Worm (Caenorhabditis elegans) whole organism, L1 larva: Measurements from ENCODE around the gene clec-52.

Experiments
- C04F5.9 ChIP-seq: sonication (generic microtip); optimal IDR thresholded peaks from 2 replicates; lab custom pipeline; 2016; ENCODE audit warnings: missing genetic modification characterization, missing compliant biosample characterization
- C34B4.2 ChIP-seq: sonication (generic microtip); optimal IDR thresholded peaks from 2 replicates; lab custom pipeline; 2017; ENCODE audit warnings: mild to moderate bottlenecking, missing genetic modification characterization, missing compliant biosample characterization
- F16B12.6 ChIP-seq: fragments of 150-350 bp; optimal IDR thresholded peaks from 2 replicates; lab custom pipeline; 2014; ENCODE audit warnings: missing biosample characterization, missing genetic modification characterization
- aha-1 ChIP-seq: fragments of 150-350 bp; optimal IDR thresholded peaks from 2 replicates; lab custom pipeline; 2014; ENCODE audit warnings: missing biosample characterization, missing genetic modification characterization
- ama-1 ChIP-seq: fragments of 150-350 bp; optimal IDR thresholded peaks from 2 replicates; lab custom pipeline; 2014
- ceh-82 ChIP-seq, 3 experiments: fragments of 150-350 bp in 1 of 3; sonication (generic microtip) in 2 of 3; optimal IDR thresholded peaks; 2 replicates each; lab custom pipeline; 2014 to 2017; ENCODE audit warnings: missing biosample characterization in 3 of 3, missing genetic modification characterization in 3 of 3
- ceh-88 ChIP-seq: fragments of 200-800 bp; sonication (Bioruptor generic); IDR thresholded peaks from 2 replicates; pipeline ENCODE4 v1.3.6; 2022; ENCODE audit warnings: missing genetic modification characterization, missing compliant biosample characterization
- ces-1 ChIP-seq: fragments of 150-350 bp; optimal IDR thresholded peaks from 2 replicates; lab custom pipeline; 2014; ENCODE audit warnings: missing biosample characterization, missing genetic modification reagents, missing genetic modification characterization
- dsc-1 ChIP-seq: sonication (generic microtip); optimal IDR thresholded peaks from 2 replicates; lab custom pipeline; 2016; ENCODE audit warnings: mild to moderate bottlenecking, missing genetic modification characterization, missing compliant biosample characterization
- efl-1 ChIP-seq, 4 experiments: fragments of 150-350 bp; optimal IDR thresholded peaks in 3 of 4; peaks in 1 of 4; 1 replicate in 1 of 4; 2 replicates in 3 of 4; lab custom pipeline; 2014; ENCODE audit warnings: missing biosample characterization in 2 of 4, missing genetic modification characterization in 2 of 4, missing genetic modification reagents in 2 of 4
- efl-3 ChIP-seq: fragments of 200-800 bp; sonication (Bioruptor generic); optimal IDR thresholded peaks from 2 replicates; lab custom pipeline; 2018; ENCODE audit warnings: mild to moderate bottlenecking, missing genetic modification characterization, missing compliant biosample characterization
- egl-13 ChIP-seq: sonication (generic microtip); optimal IDR thresholded peaks from 2 replicates; lab custom pipeline; 2016; ENCODE audit warnings: missing genotype, missing genetic modification reagents, missing genetic modification characterization, missing compliant biosample characterization
- elt-2 ChIP-seq: sonication (generic microtip); optimal IDR thresholded peaks from 2 replicates; lab custom pipeline; 2016; ENCODE audit warnings: missing genetic modification characterization, mild to moderate bottlenecking, inconsistent platforms, missing compliant biosample characterization, missing genetic modification reagents
- elt-3 ChIP-seq, 6 experiments: fragments of 150-350 bp in 1 of 6; sonication (generic microtip); optimal IDR thresholded peaks; 2 replicates each; lab custom pipeline; 2017 to 2018; ENCODE audit warnings: missing biosample characterization in 6 of 6, missing genetic modification characterization in 6 of 6, inconsistent platforms in 1 of 6
- ets-5 ChIP-seq: fragments of 200-800 bp; sonication (Bioruptor generic); IDR thresholded peaks from 2 replicates; pipeline ENCODE4 v1.3.6; 2022; ENCODE audit warnings: missing genetic modification characterization, missing compliant biosample characterization
- fkh-10 ChIP-seq: sonication (generic microtip); optimal IDR thresholded peaks from 2 replicates; lab custom pipeline; 2017; ENCODE audit warnings: missing biosample characterization, missing genetic modification reagents, missing genetic modification characterization
- fkh-4 ChIP-seq: sonication (generic microtip); optimal IDR thresholded peaks from 2 replicates; lab custom pipeline; 2016; ENCODE audit warnings: missing compliant biosample characterization, missing genetic modification characterization, borderline replicate concordance
- fkh-8 ChIP-seq: sonication (generic microtip); optimal IDR thresholded peaks from 2 replicates; lab custom pipeline; 2016; ENCODE audit warnings: mild to moderate bottlenecking, missing genetic modification characterization, missing compliant biosample characterization
- hlh-17 ChIP-seq: fragments of 200-800 bp; sonication (Bioruptor generic); optimal IDR thresholded peaks from 2 replicates; lab custom pipeline; 2018; ENCODE audit warnings: missing genetic modification characterization, mild to moderate bottlenecking, missing compliant biosample characterization, moderate library complexity, borderline replicate concordance
- hlh-4 ChIP-seq: sonication (generic microtip); optimal IDR thresholded peaks from 2 replicates; lab custom pipeline; 2016; ENCODE audit warnings: mild to moderate bottlenecking, missing genetic modification characterization, missing compliant biosample characterization
- hpl-2 ChIP-seq: fragments of 150-350 bp; optimal IDR thresholded peaks from 2 replicates; lab custom pipeline; 2014; ENCODE audit warnings: missing biosample characterization, missing genetic modification reagents, missing genetic modification characterization
- lin-13 ChIP-seq: fragments of 150-350 bp; optimal IDR thresholded peaks from 2 replicates; lab custom pipeline; 2014; ENCODE audit warnings: missing biosample characterization, missing genetic modification reagents, missing genetic modification characterization
- lin-15B ChIP-seq: fragments of 150-350 bp; sonication (generic microtip); optimal IDR thresholded peaks from 3 replicates; lab custom pipeline; 2014; ENCODE audit warnings: missing biosample characterization, missing genetic modification characterization
- lin-39 ChIP-seq: fragments of 150-350 bp; optimal IDR thresholded peaks from 2 replicates; lab custom pipeline; 2014; ENCODE audit warnings: missing biosample characterization, missing genetic modification reagents, missing genetic modification characterization
- lir-3 ChIP-seq: sonication (generic microtip); optimal IDR thresholded peaks from 2 replicates; lab custom pipeline; 2016; ENCODE audit warnings: mild to moderate bottlenecking, missing genetic modification characterization, moderate library complexity, missing compliant biosample characterization; ENCODE audit not compliant: poor library complexity
- lsy-2 ChIP-seq, 2 experiments: fragments of 150-350 bp; optimal IDR thresholded peaks; 2 replicates each; lab custom pipeline; 2014; ENCODE audit warnings: missing biosample characterization in 2 of 2, missing genetic modification characterization in 2 of 2
- mab-9 ChIP-seq: fragments of 200-800 bp; sonication (Bioruptor generic); IDR thresholded peaks from 2 replicates; pipeline ENCODE4 v1.3.6; 2022; ENCODE audit warnings: missing genetic modification reagents, missing genetic modification characterization, missing compliant biosample characterization
- mdl-1 ChIP-seq, 2 experiments: fragments of 150-350 bp; optimal IDR thresholded peaks; 2 replicates each; lab custom pipeline; 2014 to 2017; ENCODE audit warnings: missing biosample characterization in 2 of 2, missing genetic modification characterization in 2 of 2, inconsistent platforms in 1 of 2
- mef-2 ChIP-seq: fragments of 150-350 bp; optimal IDR thresholded peaks from 2 replicates; lab custom pipeline; 2014; ENCODE audit warnings: missing biosample characterization, missing genetic modification characterization
- mep-1 ChIP-seq: fragments of 150-350 bp; optimal IDR thresholded peaks from 2 replicates; lab custom pipeline; 2014; ENCODE audit warnings: missing biosample characterization, missing genetic modification characterization
- nhr-11 ChIP-seq: fragments of 150-350 bp; optimal IDR thresholded peaks from 2 replicates; lab custom pipeline; 2014; ENCODE audit warnings: missing biosample characterization, missing genetic modification characterization
- nhr-12 ChIP-seq: sonication (generic microtip); optimal IDR thresholded peaks from 2 replicates; lab custom pipeline; 2017; ENCODE audit warnings: missing biosample characterization, missing genetic modification characterization
- nhr-28 ChIP-seq: fragments of 150-350 bp; optimal IDR thresholded peaks from 2 replicates; lab custom pipeline; 2014; ENCODE audit warnings: missing biosample characterization, missing genetic modification characterization
- nhr-71 ChIP-seq: sonication (generic microtip); optimal IDR thresholded peaks from 2 replicates; lab custom pipeline; 2016; ENCODE audit warnings: mild to moderate bottlenecking, missing genetic modification characterization, moderate library complexity, missing compliant biosample characterization
- nhr-76 ChIP-seq: sonication (generic microtip); optimal IDR thresholded peaks from 2 replicates; lab custom pipeline; 2017; ENCODE audit warnings: missing biosample characterization, missing genetic modification characterization
- nhr-77 ChIP-seq: fragments of 150-350 bp; optimal IDR thresholded peaks from 2 replicates; lab custom pipeline; 2014; ENCODE audit warnings: missing biosample characterization, missing genetic modification characterization
- nhr-84 ChIP-seq: sonication (generic microtip); optimal IDR thresholded peaks from 2 replicates; lab custom pipeline; 2017; ENCODE audit warnings: missing biosample characterization, missing genetic modification characterization
- nhr-85 ChIP-seq: sonication (generic microtip); peaks from one replicate; lab custom pipeline; 2016; ENCODE audit warnings: missing genetic modification characterization, inconsistent platforms, missing compliant biosample characterization
- nhr-90 ChIP-seq: sonication (generic microtip); optimal IDR thresholded peaks from 2 replicates; lab custom pipeline; 2016; ENCODE audit warnings: mild to moderate bottlenecking, missing genetic modification characterization, missing compliant biosample characterization; ENCODE audit not compliant: poor library complexity
- pag-3 ChIP-seq: sonication (generic microtip); optimal IDR thresholded peaks from 2 replicates; lab custom pipeline; 2017; ENCODE audit warnings: missing genetic modification characterization, mild to moderate bottlenecking, missing compliant biosample characterization, antibody characterized with exemption, borderline replicate concordance; ENCODE audit not compliant: insufficient read depth
- snu-23 ChIP-seq: sonication (generic microtip); optimal IDR thresholded peaks from 2 replicates; lab custom pipeline; 2016; ENCODE audit warnings: missing genetic modification characterization, missing compliant biosample characterization
- sox-4 ChIP-seq: sonication (generic microtip); optimal IDR thresholded peaks from 2 replicates; lab custom pipeline; 2016; ENCODE audit warnings: missing genetic modification characterization, missing compliant biosample characterization
- sup-37 ChIP-seq: fragments of 200-800 bp; sonication (Bioruptor generic); optimal IDR thresholded peaks from 2 replicates; lab custom pipeline; 2018; ENCODE audit warnings: mild to moderate bottlenecking, missing genetic modification characterization, missing compliant biosample characterization
- tbx-2 ChIP-seq: sonication (generic microtip); optimal IDR thresholded peaks from 2 replicates; lab custom pipeline; 2016; ENCODE audit warnings: missing genetic modification characterization, missing compliant biosample characterization
- tlp-1 ChIP-seq: fragments of 150-350 bp; optimal IDR thresholded peaks from 2 replicates; lab custom pipeline; 2014; ENCODE audit warnings: missing biosample characterization, missing genetic modification characterization
- unc-130 ChIP-seq: fragments of 150-350 bp; optimal IDR thresholded peaks from 2 replicates; lab custom pipeline; 2017; ENCODE audit warnings: missing biosample characterization, missing genetic modification characterization, inconsistent platforms
- unc-30 ChIP-seq: sonication (generic microtip); optimal IDR thresholded peaks from 2 replicates; lab custom pipeline; 2017; ENCODE audit warnings: missing biosample characterization, missing genetic modification characterization
- unc-62 ChIP-seq: fragments of 150-350 bp; optimal IDR thresholded peaks from 2 replicates; lab custom pipeline; 2014; ENCODE audit warnings: missing biosample characterization, missing genetic modification reagents, missing genetic modification characterization
- unc-86 ChIP-seq: sonication (generic microtip); optimal IDR thresholded peaks from 2 replicates; lab custom pipeline; 2016; ENCODE audit warnings: missing genetic modification characterization, missing compliant biosample characterization
- unc-98 ChIP-seq: fragments of 200-800 bp; sonication (Bioruptor generic); IDR thresholded peaks from 2 replicates; pipeline ENCODE4 v1.3.6; 2022; ENCODE audit warnings: missing genetic modification characterization, missing compliant biosample characterization
- zag-1 ChIP-seq: fragments of 150-350 bp; optimal IDR thresholded peaks from 2 replicates; lab custom pipeline; 2014; ENCODE audit warnings: missing biosample characterization, missing genetic modification characterization
- ztf-11 ChIP-seq, 2 experiments: sonication (generic microtip); optimal IDR thresholded peaks; 2 replicates each; lab custom pipeline; 2016 to 2017; ENCODE audit warnings: missing genetic modification characterization in 2 of 2, missing biosample characterization in 1 of 2, missing compliant biosample characterization in 1 of 2

Gene clec-52

ce11 chrIV:8142735-8143550 lies 25.6 kb downstream of the clec-52 start, which contains the start of gene pmk-2 (continued):
- TF ChIP-seq fkh-4 (tag; lab: Kevin White, UChicago) = peak; percentile 41
- TF ChIP-seq unc-98 (GFP tag; lab: Robert Waterston, UW) = no peak
- TF ChIP-seq C34B4.2 (tag; lab: Kevin White, UChicago) = no peak
- no peak for TF ChIP-seq snu-23 (GFP tag; lab: Kevin White, UChicago)
- TF ChIP-seq lin-39 (tag; lab: Kevin White, UChicago) = no peak
- TF ChIP-seq aha-1 (tag; lab: Kevin White, UChicago) = no peak
- no peak for TF ChIP-seq mep-1 (tag; lab: Kevin White, UChicago)
- TF ChIP-seq pag-3 = no peak
- TF ChIP-seq lin-15B = no peak
- no peak for TF ChIP-seq mab-9 (GFP tag; lab: Robert Waterston, UW)
- no peak for TF ChIP-seq nhr-77 (tag; lab: Kevin White, UChicago)
- TF ChIP-seq mef-2 (tag; lab: Kevin White, UChicago) = no peak
- no peak for TF ChIP-seq ztf-11 (tag; optimal IDR thresholded peaks at IDR 0.05; lab: Kevin White, UChicago)
- TF ChIP-seq C04F5.9 = no peak
- no peak for TF ChIP-seq nhr-90 (tag; lab: Kevin White, UChicago)
- TF ChIP-seq efl-3 (GFP tag; lab: Kevin White, UChicago) = no peak
- TF ChIP-seq dsc-1 (tag; lab: Kevin White, UChicago) = peak; percentile 98
- TF ChIP-seq unc-30 (tag; lab: Kevin White, UChicago) = no peak
- no peak for TF ChIP-seq hlh-17 (GFP tag; lab: Kevin White, UChicago)
- TF ChIP-seq elt-3 (tag; optimal IDR thresholded peaks at IDR 0.05; lab: Kevin White, UChicago) = no peak
- TF ChIP-seq hpl-2 (GFP tag; lab: Kevin White, UChicago) = no peak
- peak; percentile 68 for TF ChIP-seq nhr-71 (tag; lab: Kevin White, UChicago)
- peak; percentile 22 for TF ChIP-seq hlh-4 (tag; lab: Kevin White, UChicago)
- TF ChIP-seq fkh-10 = no peak
- TF ChIP-seq zag-1 = no peak
- TF ChIP-seq F16B12.6 (tag; lab: Kevin White, UChicago) = no peak
- peak; percentile 21 to 24 for TF ChIP-seq efl-1 (optimal IDR thresholded peaks at IDR 0.05; lab: Kevin White, UChicago)
- TF ChIP-seq efl-1 (GFP tag; optimal IDR thresholded peaks at IDR 0.05 in 1 of 2; lab: Kevin White, UChicago) = no peak
- TF ChIP-seq nhr-84 (tag; lab: Kevin White, UChicago) = no peak
- no peak for TF ChIP-seq nhr-76
- TF ChIP-seq ets-5 = no peak
- no peak for TF ChIP-seq unc-62 (GFP tag; lab: Kevin White, UChicago)
- TF ChIP-seq nhr-28 (tag; lab: Kevin White, UChicago) = no peak
- no peak for TF ChIP-seq tlp-1
- TF ChIP-seq nhr-85 (tag; lab: Kevin White, UChicago) = no peak
- no peak for TF ChIP-seq unc-130 (tag; lab: Kevin White, UChicago)
- TF ChIP-seq lir-3 (tag; lab: Kevin White, UChicago) = no peak
- no peak for TF ChIP-seq unc-86 (tag; lab: Kevin White, UChicago)
- TF ChIP-seq ces-1 = no peak
- TF ChIP-seq lin-13 (GFP tag; lab: Kevin White, UChicago) = no peak
- peak in 1 of 3 experiments; percentile 5 for TF ChIP-seq ceh-82 (tag; optimal IDR thresholded peaks at IDR 0.05; lab: Kevin White, UChicago)
- no peak for TF ChIP-seq tbx-2 (tag; lab: Kevin White, UChicago)
- no peak for TF ChIP-seq nhr-12 (tag; lab: Kevin White, UChicago)
- no peak for TF ChIP-seq elt-2 (tag; lab: Kevin White, UChicago)
- TF ChIP-seq ceh-88 (GFP tag; lab: Robert Waterston, UW) = no peak
- peak; percentile 34 to 37 for TF ChIP-seq lsy-2 (tag; optimal IDR thresholded peaks at IDR 0.05; lab: Kevin White, UChicago)
- no peak for TF ChIP-seq mdl-1 (tag; optimal IDR thresholded peaks at IDR 0.05; lab: Kevin White, UChicago)
- no peak for TF ChIP-seq egl-13 (tag; lab: Kevin White, UChicago)
- TF ChIP-seq sox-4 (tag; lab: Kevin White, UChicago) = peak; percentile 47
- no peak for TF ChIP-seq sup-37
- TF ChIP-seq fkh-8 (tag; lab: Kevin White, UChicago) = peak; percentile 79
- peak; percentile 38 for TF ChIP-seq nhr-11 (tag; lab: Kevin White, UChicago)
- no peak for TF ChIP-seq ama-1 (lab: Kevin White, UChicago)
